Worm (Caenorhabditis elegans) whole organism, L4 larva: ENCODE data around the gene enol-1.

Experiments
- F26F4.8 ChIP-seq: fragments of 200-800 bp; sonication (Bioruptor generic); conservative IDR thresholded peaks from 2 replicates; pipeline ENCODE4 v1.3.6; 2022; ENCODE audit warnings: missing genetic modification characterization, missing compliant biosample characterization
- F44E2.7 ChIP-seq: fragments of 200-800 bp; sonication (Bioruptor generic); IDR thresholded peaks from 2 replicates; pipeline ENCODE4 v2.1.2; 2022; ENCODE audit warnings: missing genetic modification characterization, missing compliant biosample characterization
- R02D3.7 ChIP-seq: fragments of 150-350 bp; sonication (generic microtip); optimal IDR thresholded peaks from 3 replicates; lab custom pipeline; 2014; ENCODE audit warnings: missing biosample characterization, missing genetic modification characterization
- T20F7.1 ChIP-seq: fragments of 200-800 bp; sonication (Bioruptor generic); optimal IDR thresholded peaks from 2 replicates; lab custom pipeline; 2018; ENCODE audit warnings: mild to moderate bottlenecking, missing genetic modification characterization, missing compliant biosample characterization
- Y75B8A.6 ChIP-seq: fragments of 200-800 bp; sonication (Bioruptor generic); IDR thresholded peaks from 2 replicates; pipeline ENCODE4 v1.3.6; 2022; ENCODE audit warnings: missing genetic modification reagents, missing genetic modification characterization, missing compliant biosample characterization
- aha-1 ChIP-seq: fragments of 150-350 bp; peaks from one replicate; lab custom pipeline; 2014; ENCODE audit warnings: missing biosample characterization, missing genetic modification characterization
- ama-1 ChIP-seq: fragments of 150-350 bp; optimal IDR thresholded peaks from 2 replicates; lab custom pipeline; 2014; ENCODE audit warnings: inconsistent platforms, mixed read lengths
- ceh-44 ChIP-seq: fragments of 200-800 bp; sonication (Bioruptor generic); IDR thresholded peaks from 2 replicates; pipeline ENCODE4 v1.3.6; 2022; ENCODE audit warnings: missing genetic modification reagents, missing genetic modification characterization, missing compliant biosample characterization
- ceh-82 ChIP-seq: sonication (generic microtip); optimal IDR thresholded peaks from 2 replicates; lab custom pipeline; 2017; ENCODE audit warnings: missing biosample characterization, missing genetic modification characterization
- ces-1 ChIP-seq: fragments of 150-350 bp; sonication (generic microtip); optimal IDR thresholded peaks from 4 replicates; lab custom pipeline; 2014; ENCODE audit warnings: missing biosample characterization, missing genetic modification reagents, missing genetic modification characterization
- cey-2 ChIP-seq: sonication (generic microtip); optimal IDR thresholded peaks from 3 replicates; lab custom pipeline; 2017; ENCODE audit warnings: missing genetic modification characterization, mild to moderate bottlenecking, missing compliant biosample characterization, antibody characterized with exemption, borderline replicate concordance; ENCODE audit not compliant: insufficient read depth
- ctbp-1 ChIP-seq: fragments of 200-800 bp; sonication (Bioruptor generic); IDR thresholded peaks from 2 replicates; pipeline ENCODE4 v1.3.6; 2022; ENCODE audit warnings: missing genetic modification reagents, missing genetic modification characterization, missing compliant biosample characterization
- daf-16 ChIP-seq, 3 experiments: sonication (generic microtip); optimal IDR thresholded peaks; 2 replicates each; lab custom pipeline; 2016 to 2017; ENCODE audit warnings: missing genetic modification characterization in 3 of 3, missing genetic modification reagents in 3 of 3, mild to moderate bottlenecking in 2 of 3, missing compliant biosample characterization in 2 of 3, missing biosample characterization in 1 of 3, moderate library complexity in 1 of 3
- dmd-8 ChIP-seq: fragments of 200-800 bp; sonication (Bioruptor generic); IDR thresholded peaks from 2 replicates; pipeline ENCODE4 v1.3.6; 2022; ENCODE audit warnings: missing genetic modification characterization, missing compliant biosample characterization
- dmd-9 ChIP-seq: fragments of 200-800 bp; sonication (Bioruptor generic); IDR thresholded peaks from 2 replicates; pipeline ENCODE4 v1.3.6; 2022; ENCODE audit warnings: missing genetic modification reagents, missing genetic modification characterization, missing compliant biosample characterization
- duxl-1 ChIP-seq: sonication (generic microtip); optimal IDR thresholded peaks from 2 replicates; lab custom pipeline; 2016; ENCODE audit warnings: mild to moderate bottlenecking, missing genetic modification characterization, moderate library complexity, missing compliant biosample characterization; ENCODE audit not compliant: poor library complexity
- dve-1 ChIP-seq: sonication (generic microtip); optimal IDR thresholded peaks from 2 replicates; lab custom pipeline; 2017; ENCODE audit warnings: antibody characterized with exemption, mild to moderate bottlenecking, missing genetic modification characterization, missing compliant biosample characterization; ENCODE audit not compliant: insufficient read depth
- hlh-11 ChIP-seq: fragments of 200-800 bp; sonication (Bioruptor generic); optimal IDR thresholded peaks from 2 replicates; lab custom pipeline; 2018; ENCODE audit warnings: mild to moderate bottlenecking, missing genetic modification characterization, missing compliant biosample characterization
- hlh-30 ChIP-seq: sonication (generic microtip); optimal IDR thresholded peaks from 2 replicates; lab custom pipeline; 2017; ENCODE audit warnings: antibody characterized with exemption, mild to moderate bottlenecking, missing genetic modification characterization, missing compliant biosample characterization; ENCODE audit not compliant: insufficient read depth
- lin-15B ChIP-seq: fragments of 150-350 bp; sonication (generic microtip); optimal IDR thresholded peaks from 3 replicates; lab custom pipeline; 2014; ENCODE audit warnings: missing biosample characterization, missing genetic modification characterization
- lsy-2 ChIP-seq, 2 experiments: fragments of 150-350 bp in 1 of 2; sonication (generic microtip) in 1 of 2; optimal IDR thresholded peaks; 2 replicates each; lab custom pipeline; 2014 to 2017; ENCODE audit warnings: missing biosample characterization in 2 of 2, missing genetic modification characterization in 2 of 2
- madf-5 ChIP-seq, 2 experiments: fragments of 200-800 bp; sonication (Bioruptor generic); IDR thresholded peaks; 2 replicates each; pipeline ENCODE4 v1.3.6; 2022; ENCODE audit warnings: missing compliant biosample characterization in 2 of 2, missing genetic modification characterization in 2 of 2
- madf-9 ChIP-seq: fragments of 200-800 bp; sonication (Bioruptor generic); conservative IDR thresholded peaks from 2 replicates; pipeline ENCODE4 v1.3.6; 2022; ENCODE audit warnings: missing genetic modification reagents, missing genetic modification characterization, missing compliant biosample characterization
- mep-1 ChIP-seq: fragments of 150-350 bp; sonication (generic microtip); optimal IDR thresholded peaks from 3 replicates; lab custom pipeline; 2014; ENCODE audit warnings: missing biosample characterization, missing genetic modification characterization
- mes-2 ChIP-seq: sonication (generic microtip); optimal IDR thresholded peaks from 2 replicates; lab custom pipeline; 2016; ENCODE audit warnings: missing genotype, mild to moderate bottlenecking, missing genetic modification characterization, missing compliant biosample characterization; ENCODE audit not compliant: poor library complexity, severe bottlenecking
- mxl-2 ChIP-seq: fragments of 200-800 bp; sonication (Bioruptor generic); conservative IDR thresholded peaks from 2 replicates; pipeline ENCODE4 v1.3.6; 2022; ENCODE audit warnings: missing genetic modification reagents, missing genetic modification characterization, missing compliant biosample characterization
- nhr-10 ChIP-seq: fragments of 150-350 bp; optimal IDR thresholded peaks from 2 replicates; lab custom pipeline; 2014; ENCODE audit warnings: missing biosample characterization, missing genetic modification characterization
- nhr-11 ChIP-seq: fragments of 150-350 bp; optimal IDR thresholded peaks from 2 replicates; lab custom pipeline; 2014; ENCODE audit warnings: missing biosample characterization, missing genetic modification characterization
- nhr-111 ChIP-seq: fragments of 200-800 bp; sonication (Bioruptor generic); optimal IDR thresholded peaks from 2 replicates; lab custom pipeline; 2018; ENCODE audit warnings: mild to moderate bottlenecking, missing genetic modification characterization, missing compliant biosample characterization
- nhr-28 ChIP-seq: fragments of 150-350 bp; optimal IDR thresholded peaks from 2 replicates; lab custom pipeline; 2014; ENCODE audit warnings: missing biosample characterization, missing genetic modification characterization
- pha-4 ChIP-seq, 2 experiments: fragments of 150-350 bp in 1 of 2; fragments of 200-800 bp in 1 of 2; sonication (Bioruptor generic) in 1 of 2; IDR thresholded peaks in 1 of 2; optimal IDR thresholded peaks in 1 of 2; 2 replicates each; pipeline versions ENCODE4 v1.3.6 to Lab custom; 2014 to 2022; ENCODE audit warnings: missing genetic modification characterization in 2 of 2, missing genetic modification reagents in 2 of 2, missing biosample characterization in 1 of 2, missing compliant biosample characterization in 1 of 2
- snpc-4 ChIP-seq: fragments of 150-350 bp; optimal IDR thresholded peaks from 2 replicates; lab custom pipeline; 2014; ENCODE audit warnings: missing biosample characterization, missing genetic modification characterization
- tag-97 ChIP-seq: fragments of 200-800 bp; sonication (Bioruptor generic); IDR thresholded peaks from 2 replicates; pipeline ENCODE4 v1.3.6; 2022; ENCODE audit warnings: missing genetic modification characterization, missing compliant biosample characterization
- tra-1 ChIP-seq: fragments of 200-800 bp; sonication (Bioruptor generic); IDR thresholded peaks from 2 replicates; pipeline ENCODE4 v1.3.6; 2022; ENCODE audit warnings: missing genetic modification reagents, missing genetic modification characterization, missing compliant biosample characterization
- unc-62 ChIP-seq, 3 experiments: fragments of 150-350 bp in 1 of 3; sonication (generic microtip); optimal IDR thresholded peaks in 2 of 3; peaks in 1 of 3; 1 replicate in 1 of 3; 2 replicates in 2 of 3; lab custom pipeline; 2014 to 2017; ENCODE audit warnings: missing biosample characterization in 3 of 3, missing genetic modification characterization in 3 of 3, missing genetic modification reagents in 3 of 3, missing genotype in 1 of 3
- zfp-2 ChIP-seq: sonication (generic microtip); optimal IDR thresholded peaks from 2 replicates; lab custom pipeline; 2016; ENCODE audit warnings: mild to moderate bottlenecking, missing genetic modification characterization, missing compliant biosample characterization
- zfp-3 ChIP-seq: fragments of 200-800 bp; sonication (Bioruptor generic); conservative IDR thresholded peaks from 2 replicates; pipeline ENCODE4 v1.3.6; 2022; ENCODE audit warnings: missing genetic modification reagents, missing genetic modification characterization, missing compliant biosample characterization
- ztf-7 ChIP-seq: fragments of 150-350 bp; optimal IDR thresholded peaks from 2 replicates; lab custom pipeline; 2014; ENCODE audit warnings: missing biosample characterization, missing genetic modification characterization

The enol-1 gene

ce11 chrII:8956896-8957295, 26.1 kb downstream of the enol-1 start:
- no peak for TF ChIP-seq cey-2 (tag; lab: Kevin White, UChicago)
- no peak for TF ChIP-seq zfp-3 (GFP tag; lab: Robert Waterston, UW)

- TF ChIP-seq nhr-28 (tag; lab: Kevin White, UChicago) (peak; percentile 2), tag-97 (GFP tag; lab: Robert Waterston, UW) (no peak), R02D3.7 (tag; lab: Kevin White, UChicago) (no peak), ztf-7 (tag; lab: Kevin White, UChicago) (no peak), nhr-10 (tag; lab: Kevin White, UChicago) (no peak), unc-62 (GFP tag; optimal IDR thresholded peaks at IDR 0.05 in 1 of 2; lab: Kevin White, UChicago) (peak in 1 of 2 experiments; percentile 93), unc-62 (tag; optimal IDR thresholded peaks at IDR 0.05; lab: Kevin White, UChicago) (no peak), lsy-2 (tag; optimal IDR thresholded peaks at IDR 0.05; lab: Kevin White, UChicago) (peak in 1 of 2 experiments; percentile 13), mes-2 (tag; lab: Kevin White, UChicago) (no peak), tra-1 (GFP tag; lab: Robert Waterston, UW) (no peak), duxl-1 (no peak), T20F7.1 (GFP tag; lab: Kevin White, UChicago) (no peak), dve-1 (tag; lab: Kevin White, UChicago) (no peak), madf-9 (GFP tag; lab: Robert Waterston, UW) (no peak), snpc-4 (no peak), hlh-11 (tag; lab: Kevin White, UChicago) (peak; percentile 22), nhr-11 (tag; lab: Kevin White, UChicago) (peak; percentile 46), pha-4 (GFP tag; IDR thresholded peaks at IDR 0.05; lab: Robert Waterston, UW) (no peak), pha-4 (tag; optimal IDR thresholded peaks at IDR 0.05; lab: Kevin White, UChicago) (no peak), ces-1 (no peak), aha-1 (tag; lab: Kevin White, UChicago) (peak; percentile 79), ama-1 (no peak), F44E2.7 (GFP tag; lab: Robert Waterston, UW) (no peak), hlh-30 (tag; lab: Kevin White, UChicago) (peak; percentile 37), dmd-8 (GFP tag; lab: Robert Waterston, UW) (no peak), ceh-44 (no peak), daf-16 (GFP tag; optimal IDR thresholded peaks at IDR 0.05; lab: Kevin White, UChicago) (peak in 1 of 2 experiments; percentile 32), daf-16 (tag; optimal IDR thresholded peaks at IDR 0.05; lab: Kevin White, UChicago) (no peak), mxl-2 (GFP tag; lab: Robert Waterston, UW) (no peak), madf-5 (GFP tag; IDR thresholded peaks at IDR 0.05; lab: Robert Waterston, UW) (no peak), ceh-82 (no peak), zfp-2 (tag; lab: Kevin White, UChicago) (no peak), ctbp-1 (GFP tag; lab: Robert Waterston, UW) (no peak)
These were observed 28.3 kb downstream of the enol-1 start for ce11 chrII:8959081-8959480.

- TF ChIP-seq ceh-44 (no peak), nhr-111 (GFP tag; lab: Kevin White, UChicago) (no peak), tag-97 (GFP tag; lab: Robert Waterston, UW) (no peak), dmd-9 (GFP tag; lab: Robert Waterston, UW) (no peak), ctbp-1 (GFP tag; lab: Robert Waterston, UW) (no peak), F26F4.8 (GFP tag; lab: Robert Waterston, UW) (no peak), lin-15B (no peak), mep-1 (tag; lab: Kevin White, UChicago) (no peak), Y75B8A.6 (GFP tag; lab: Robert Waterston, UW) (no peak)
These were observed 29.6 kb downstream of the enol-1 start, which contains the start of gene cal-2 for ce11 chrII:8960414-8960813. Gene cal-2, plus strand, starts transcription at chrII:8960714.
